Fruit fly (Drosophila melanogaster) whole organism, embryonic: ENCODE results near the gene mts.

ENCODE experiments used
- Ada2b ChIP-seq: fragments of 200-800 bp; sonication (Bioruptor generic); IDR thresholded peaks from 2 replicates; pipeline ENCODE4 v1.3.6; 2022; ENCODE audit warnings: missing biosample characterization, missing genetic modification characterization
- Bdp1 ChIP-seq: fragments of 200-800 bp; sonication (Bioruptor generic); optimal IDR thresholded peaks from 3 replicates; lab custom pipeline; 2016; ENCODE audit warnings: missing biosample characterization, missing genetic modification characterization
- Blimp-1 ChIP-seq: fragments of 200-800 bp; sonication (Bioruptor generic); optimal IDR thresholded peaks from 3 replicates; lab custom pipeline; 2018; ENCODE audit warnings: missing biosample characterization, missing genetic modification characterization, mild to moderate bottlenecking, moderate library complexity, missing genetic modification reagents
- C15 ChIP-seq: fragments of 200-800 bp; sonication (Bioruptor generic); IDR thresholded peaks from 3 replicates; pipeline ENCODE4 v1.3.6; 2022; ENCODE audit warnings: missing biosample characterization, missing genetic modification characterization
- CG10147 ChIP-seq: fragments of 200-800 bp; sonication (Bioruptor generic); optimal IDR thresholded peaks from 2 replicates; lab custom pipeline; 2019; ENCODE audit warnings: missing biosample characterization, mild to moderate bottlenecking, missing genetic modification characterization, moderate library complexity
- CG11093 ChIP-seq: fragments of 200-800 bp; sonication (Bioruptor generic); IDR thresholded peaks from 3 replicates; pipeline ENCODE4 v1.3.6; 2022; ENCODE audit warnings: missing biosample characterization, missing genetic modification characterization
- CG13624 ChIP-seq: fragments of 200-800 bp; sonication (Bioruptor generic); optimal IDR thresholded peaks from 2 replicates; lab custom pipeline; 2016; ENCODE audit warnings: missing biosample characterization, missing genetic modification characterization
- CG14050 ChIP-seq: fragments of 200-800 bp; sonication (Bioruptor generic); IDR thresholded peaks from 3 replicates; pipeline ENCODE4 v1.3.6; 2022; ENCODE audit warnings: missing biosample characterization, missing genetic modification characterization
- CG14860 ChIP-seq: fragments of 200-800 bp; sonication (Bioruptor generic); IDR thresholded peaks from 3 replicates; pipeline ENCODE4 v1.3.6; 2022; ENCODE audit warnings: missing biosample characterization, missing genetic modification characterization; ENCODE audit not compliant: partially characterized antibody
- CG1529 ChIP-seq: fragments of 200-800 bp; sonication (Bioruptor generic); optimal IDR thresholded peaks from 3 replicates; lab custom pipeline; 2018; ENCODE audit warnings: missing biosample characterization, missing genetic modification characterization
- CG15514 ChIP-seq: fragments of 200-800 bp; sonication (Bioruptor generic); optimal IDR thresholded peaks from 3 replicates; lab custom pipeline; 2017; ENCODE audit warnings: missing biosample characterization, missing genetic modification characterization, mild to moderate bottlenecking, moderate library complexity, missing genetic modification reagents
- CG15601 ChIP-seq: fragments of 200-800 bp; sonication (Bioruptor generic); optimal IDR thresholded peaks from 3 replicates; lab custom pipeline; 2019; ENCODE audit warnings: missing biosample characterization, mild to moderate bottlenecking, missing genetic modification characterization, moderate library complexity
- CG2202 ChIP-seq: fragments of 200-800 bp; sonication (Bioruptor generic); optimal IDR thresholded peaks from 2 replicates; lab custom pipeline; 2018; ENCODE audit warnings: missing biosample characterization, mild to moderate bottlenecking, missing genetic modification characterization
- CG31224 ChIP-seq: fragments of 200-800 bp; sonication (Bioruptor generic); IDR thresholded peaks from 2 replicates; pipeline ENCODE4 v1.3.6; 2022; ENCODE audit warnings: missing biosample characterization, missing genetic modification characterization
- CG31365 ChIP-seq: fragments of 200-800 bp; sonication (Bioruptor generic); optimal IDR thresholded peaks from 2 replicates; lab custom pipeline; 2018; ENCODE audit warnings: missing biosample characterization, mild to moderate bottlenecking, missing genetic modification characterization
- CG32772 ChIP-seq: fragments of 200-800 bp; sonication (Bioruptor generic); IDR thresholded peaks from 2 replicates; pipeline ENCODE4 v1.3.6; 2022; ENCODE audit warnings: missing biosample characterization, missing genetic modification characterization
- CG3407 ChIP-seq: fragments of 200-800 bp; sonication (Bioruptor generic); optimal IDR thresholded peaks from 2 replicates; lab custom pipeline; 2018; ENCODE audit warnings: missing biosample characterization, mild to moderate bottlenecking, missing genetic modification characterization
- CG34224 ChIP-seq: fragments of 200-800 bp; sonication (Bioruptor generic); IDR thresholded peaks from 3 replicates; pipeline ENCODE4 v1.3.6; 2022; ENCODE audit warnings: missing biosample characterization, missing genetic modification characterization; ENCODE audit not compliant: partially characterized antibody
- CG34422 ChIP-seq: fragments of 200-800 bp; sonication (Bioruptor generic); IDR thresholded peaks from 3 replicates; pipeline ENCODE4 v1.3.6; 2022; ENCODE audit warnings: missing biosample characterization, missing genetic modification characterization
- CG6689 ChIP-seq: fragments of 200-800 bp; sonication (Bioruptor generic); IDR thresholded peaks from 2 replicates; pipeline ENCODE4 v1.3.6; 2022; ENCODE audit warnings: missing biosample characterization, missing genetic modification characterization
- CG9215 ChIP-seq: fragments of 200-800 bp; sonication (Bioruptor generic); IDR thresholded peaks from 2 replicates; pipeline ENCODE4 v1.3.6; 2022; ENCODE audit warnings: missing biosample characterization, missing genetic modification characterization
- CG9437 ChIP-seq: fragments of 200-800 bp; sonication (Bioruptor generic); optimal IDR thresholded peaks from 2 replicates; lab custom pipeline; 2018; ENCODE audit warnings: missing biosample characterization, mild to moderate bottlenecking, missing genetic modification characterization
- CG9932 ChIP-seq: fragments of 200-800 bp; sonication (Bioruptor generic); IDR thresholded peaks from 2 replicates; pipeline ENCODE4 v1.3.6; 2022; ENCODE audit warnings: missing biosample characterization, missing genetic modification characterization
- Camta ChIP-seq: fragments of 200-800 bp; sonication (Bioruptor generic); optimal IDR thresholded peaks from 2 replicates; lab custom pipeline; 2016; ENCODE audit warnings: missing biosample characterization, missing genetic modification characterization
- CkIIα-i1 ChIP-seq: fragments of 200-800 bp; sonication (Bioruptor generic); IDR thresholded peaks from 2 replicates; pipeline ENCODE4 v1.3.6; 2022; ENCODE audit warnings: missing biosample characterization, missing genetic modification characterization
- Dbx ChIP-seq: fragments of 200-800 bp; sonication (Bioruptor generic); IDR thresholded peaks from 3 replicates; pipeline ENCODE4 v1.3.6; 2022; ENCODE audit warnings: missing biosample characterization, missing genetic modification characterization
- E2f2 ChIP-seq: fragments of 200-800 bp; sonication (Bioruptor generic); IDR thresholded peaks from 2 replicates; pipeline ENCODE4 v1.3.6; 2022; ENCODE audit warnings: missing biosample characterization, missing genetic modification characterization
- Fer3 ChIP-seq: fragments of 200-800 bp; sonication (Bioruptor generic); optimal IDR thresholded peaks from 2 replicates; lab custom pipeline; 2018; ENCODE audit warnings: missing biosample characterization, mild to moderate bottlenecking, missing genetic modification characterization, moderate library complexity
- Gug ChIP-seq: fragments of 200-800 bp; sonication (Bioruptor generic); IDR thresholded peaks from 4 replicates; pipeline ENCODE4 v1.3.6; 2022; ENCODE audit warnings: missing biosample characterization, missing genetic modification characterization
- H2.0 ChIP-seq: fragments of 200-800 bp; sonication (Bioruptor generic); IDR thresholded peaks from 2 replicates; pipeline ENCODE4 v1.3.6; 2022; ENCODE audit warnings: missing biosample characterization, missing genetic modification characterization
- Hr51 ChIP-seq, 2 experiments: fragments of 200-800 bp; sonication (Bioruptor generic); optimal IDR thresholded peaks; 2 replicates in 1 of 2; 3 replicates in 1 of 2; lab custom pipeline; 2016 to 2018; ENCODE audit warnings: missing biosample characterization in 2 of 2, missing genetic modification characterization in 2 of 2, mild to moderate bottlenecking in 1 of 2, moderate library complexity in 1 of 2
- Nf-YA ChIP-seq: fragments of 200-800 bp; sonication (Bioruptor generic); IDR thresholded peaks from 2 replicates; pipeline ENCODE4 v1.3.6; 2022; ENCODE audit warnings: missing biosample characterization, missing genetic modification characterization
- TFAM ChIP-seq: fragments of 200-800 bp; sonication (Bioruptor generic); optimal IDR thresholded peaks from 2 replicates; lab custom pipeline; 2017; ENCODE audit warnings: missing biosample characterization, missing genetic modification characterization, inconsistent platforms
- Taf1 ChIP-seq: fragments of 200-800 bp; sonication (Bioruptor generic); IDR thresholded peaks from 2 replicates; pipeline ENCODE4 v1.3.6; 2022; ENCODE audit warnings: missing biosample characterization, missing genetic modification characterization
- Tbp ChIP-seq: fragments of >200 bp; optimal IDR thresholded peaks from 2 replicates; lab custom pipeline; 2018; ENCODE audit warnings: missing biosample characterization, missing genetic modification characterization
- amos ChIP-seq: fragments of 200-800 bp; sonication (Bioruptor generic); IDR thresholded peaks from 2 replicates; pipeline ENCODE4 v1.3.6; 2022; ENCODE audit warnings: missing biosample characterization, missing genetic modification characterization; ENCODE audit not compliant: partially characterized antibody
- ato ChIP-seq: fragments of 200-800 bp; sonication (Bioruptor generic); IDR thresholded peaks from 2 replicates; pipeline ENCODE4 v1.3.6; 2022; ENCODE audit warnings: missing biosample characterization, missing genetic modification characterization; ENCODE audit not compliant: partially characterized antibody
- az2 ChIP-seq: fragments of 200-800 bp; sonication (Bioruptor generic); optimal IDR thresholded peaks from 3 replicates; lab custom pipeline; 2016; ENCODE audit warnings: missing biosample characterization, missing genetic modification characterization
- bigmax ChIP-seq: fragments of 200-800 bp; sonication (Bioruptor generic); optimal IDR thresholded peaks from 2 replicates; lab custom pipeline; 2018; ENCODE audit warnings: missing biosample characterization, mild to moderate bottlenecking, missing genetic modification characterization
- br ChIP-seq: fragments of >200 bp; optimal IDR thresholded peaks from 2 replicates; lab custom pipeline; 2017
- dimm ChIP-seq: fragments of 200-800 bp; sonication (Bioruptor generic); IDR thresholded peaks from 2 replicates; pipeline ENCODE4 v1.3.6; 2022; ENCODE audit warnings: missing biosample characterization, missing genetic modification characterization
- dysf ChIP-seq: fragments of 200-800 bp; sonication (Bioruptor generic); IDR thresholded peaks from 3 replicates; pipeline ENCODE4 v1.3.6; 2022; ENCODE audit warnings: missing biosample characterization, missing genetic modification characterization
- eve ChIP-seq, 2 experiments: fragments of >200 bp; optimal IDR thresholded peaks; 2 replicates each; lab custom pipeline; 2017; ENCODE audit warnings: missing biosample characterization in 2 of 2, missing genetic modification characterization in 2 of 2
- fru ChIP-seq: fragments of >200 bp; optimal IDR thresholded peaks from 2 replicates; lab custom pipeline; 2017
- h ChIP-seq: fragments of >200 bp; optimal IDR thresholded peaks from 2 replicates; lab custom pipeline; 2017
- nerfin-1 ChIP-seq: fragments of 200-800 bp; sonication (Bioruptor generic); optimal IDR thresholded peaks from 3 replicates; lab custom pipeline; 2019; ENCODE audit warnings: missing biosample characterization, mild to moderate bottlenecking, missing genetic modification characterization, moderate library complexity
- onecut ChIP-seq: fragments of 200-800 bp; sonication (Bioruptor generic); IDR thresholded peaks from 2 replicates; pipeline ENCODE4 v1.3.6; 2022; ENCODE audit warnings: missing biosample characterization, missing genetic modification characterization
- rib ChIP-seq: fragments of 200-800 bp; sonication (Bioruptor generic); IDR thresholded peaks from 2 replicates; pipeline ENCODE4 v1.3.6; 2022; ENCODE audit warnings: missing biosample characterization, missing genetic modification characterization
- schlank ChIP-seq: fragments of 200-800 bp; sonication (Bioruptor generic); optimal IDR thresholded peaks from 2 replicates; lab custom pipeline; 2018; ENCODE audit warnings: missing biosample characterization, mild to moderate bottlenecking, missing genetic modification characterization
- shn ChIP-seq: fragments of 200-800 bp; sonication (Bioruptor generic); optimal IDR thresholded peaks from 3 replicates; lab custom pipeline; 2016; ENCODE audit warnings: missing biosample characterization, missing genetic modification characterization
- sqz ChIP-seq: fragments of 200-800 bp; sonication (Bioruptor generic); optimal IDR thresholded peaks from 3 replicates; lab custom pipeline; 2018; ENCODE audit warnings: missing biosample characterization, mild to moderate bottlenecking, missing genetic modification characterization
- tio ChIP-seq: fragments of 200-800 bp; sonication (Bioruptor generic); optimal IDR thresholded peaks from 2 replicates; lab custom pipeline; 2017; ENCODE audit warnings: missing biosample characterization, missing genetic modification characterization, inconsistent platforms
- zf30C ChIP-seq: fragments of 200-800 bp; sonication (Bioruptor generic); optimal IDR thresholded peaks from 3 replicates; lab custom pipeline; 2018; ENCODE audit warnings: missing biosample characterization, mild to moderate bottlenecking, missing genetic modification characterization

The mts gene

dm6 chr2L:7813357-7813756 lies 14.1 kb upstream of the mts start (continued):
- TF ChIP-seq CkIIα-i1 (GFP tag; lab: Robert Waterston, UW) (no peak), amos (GFP tag; lab: Robert Waterston, UW) (no peak), dysf (peak; percentile 46; the same call in 2 of the 3 replicates), onecut (GFP tag; lab: Robert Waterston, UW) (no peak), TFAM (no peak), dimm (GFP tag; lab: Robert Waterston, UW) (no peak), CG13624 (GFP tag; lab: Kevin White, UChicago) (peak; percentile 61), CG11093 (GFP tag; lab: Robert Waterston, UW) (0 out of 3 replicates have a peak, but pooled peaks have one; percentile 30), br (lab: Kevin White, UChicago) (no peak), shn (GFP tag; lab: Kevin White, UChicago) (no peak), CG9437 (no peak), CG9932 (GFP tag; lab: Robert Waterston, UW) (peak; percentile 49), Dbx (GFP tag; lab: Robert Waterston, UW) (peak; percentile 29; the same call in 1 of the 3 replicates), sqz (GFP tag; lab: Kevin White, UChicago) (peak; percentile 17), Tbp (GFP tag; lab: Kevin White, UChicago) (no peak), CG15514 (peak; percentile 53), zf30C (no peak), az2 (GFP tag; lab: Kevin White, UChicago) (no peak), nerfin-1 (tag; lab: Kevin White, UChicago) (peak; percentile 45), tio (no peak), CG31365 (tag; lab: Kevin White, UChicago) (peak; percentile 79), CG9215 (peak; percentile 28; the same call in 1 of the 2 replicates), CG3407 (GFP tag; lab: Kevin White, UChicago) (peak; percentile 39), Hr51 (GFP tag; optimal IDR thresholded peaks at IDR 0.05; lab: Kevin White, UChicago) (no peak), Nf-YA (GFP tag; lab: Robert Waterston, UW) (0 out of 2 replicates have a peak, but pooled peaks have one; percentile 20), CG32772 (GFP tag; lab: Robert Waterston, UW) (no peak), CG34224 (no peak), Fer3 (tag; lab: Kevin White, UChicago) (peak; percentile 71), Camta (GFP tag; lab: Kevin White, UChicago) (peak; percentile 51), CG31224 (no peak), Ada2b (no peak; the same call in 1 of the 2 replicates), CG34422 (no peak), h (lab: Kevin White, UChicago) (no peak), C15 (GFP tag; lab: Robert Waterston, UW) (no peak), fru (no peak), Gug (no peak), Bdp1 (no peak), ato (no peak), CG14050 (GFP tag; lab: Robert Waterston, UW) (no peak), E2f2 (GFP tag; lab: Robert Waterston, UW) (peak; percentile 14; the same call in 1 of the 2 replicates), bigmax (peak; percentile 24), rib (GFP tag; lab: Robert Waterston, UW) (peak; percentile 63; the same call in 1 of the 2 replicates), schlank (tag; lab: Kevin White, UChicago) (peak; percentile 36), CG15601 (tag; lab: Kevin White, UChicago) (peak; percentile 61), CG10147 (GFP tag; lab: Kevin White, UChicago) (peak; percentile 64), CG14860 (GFP tag; lab: Robert Waterston, UW) (no peak), Taf1 (GFP tag; lab: Robert Waterston, UW) (no peak), CG2202 (no peak), CG1529 (no peak), CG6689 (GFP tag; lab: Robert Waterston, UW) (no peak; the same call in 1 of the 2 replicates), eve (GFP tag; optimal IDR thresholded peaks at IDR 0.05; lab: Kevin White, UChicago) (no peak), H2.0 (no peak), Blimp-1 (peak; percentile 74)
